Worm (Caenorhabditis elegans): ENCODE data around the gene Y70C5A.3.

Gene Y70C5A.3

ce11 chrV:16646372-16646771 is 25.6 kb upstream of the Y70C5A.3 start, which contains the start of gene W06G6.9:
W06G6.9 (minus strand) TSS chrV:16646472.
- TF ChIP-seq hmbx-1 (tag; optimal IDR thresholded peaks at IDR 0.05), result no peak

- no peak for TF ChIP-seq hmg-4 (GFP tag; optimal IDR thresholded peaks at IDR 0.05)
- no peak for TF ChIP-seq scrt-1 (GFP tag; IDR thresholded peaks at IDR 0.05)
- TF ChIP-seq F13C5.2 (tag; optimal IDR thresholded peaks at IDR 0.05), result no peak
- no peak for TF ChIP-seq flt-1 (GFP tag; IDR thresholded peaks at IDR 0.05)
- TF ChIP-seq hnd-1 (tag; optimal IDR thresholded peaks at IDR 0.05), result no peak
- no peak for TF ChIP-seq B0310.2 (tag; optimal IDR thresholded peaks at IDR 0.05)
- no peak for TF ChIP-seq ceh-13 (GFP tag; optimal IDR thresholded peaks at IDR 0.05)
- no peak for TF ChIP-seq ets-7 (tag; optimal IDR thresholded peaks at IDR 0.05)
- TF ChIP-seq tra-4 (tag; optimal IDR thresholded peaks at IDR 0.05), result no peak
Measured at ce11 chrV:16645201-16645940, 24.6 kb upstream of the Y70C5A.3 start, which contains the start of gene W06G6.17. W06G6.17 (minus strand) TSS chrV:16645251.

ce11 chrV:16643558-16643957 is 22.8 kb upstream of the Y70C5A.3 start, which contains the start of gene srw-77:
srw-77 (minus strand) TSS chrV:16643658.
- TF ChIP-seq tbx-11 (GFP tag; IDR thresholded peaks at IDR 0.05) (no peak), hnd-1 (tag; optimal IDR thresholded peaks at IDR 0.05) (no peak), hmbx-1 (tag; optimal IDR thresholded peaks at IDR 0.05) (no peak), B0310.2 (tag; optimal IDR thresholded peaks at IDR 0.05) (no peak), ama-1 (optimal IDR thresholded peaks at IDR 0.05) (no peak), ets-7 (tag; optimal IDR thresholded peaks at IDR 0.05) (no peak), hmg-4 (GFP tag; optimal IDR thresholded peaks at IDR 0.05) (no peak), sea-1 (GFP tag; conservative IDR thresholded peaks at IDR 0.05) (no peak), tra-4 (tag; optimal IDR thresholded peaks at IDR 0.05) (no peak), F13C5.2 (tag; optimal IDR thresholded peaks at IDR 0.05) (no peak), ceh-13 (GFP tag; optimal IDR thresholded peaks at IDR 0.05) (no peak), pes-1 (GFP tag; IDR thresholded peaks at IDR 0.05) (no peak), aly-1 (tag; optimal IDR thresholded peaks at IDR 0.05) (no peak), ceh-36 (tag; optimal IDR thresholded peaks at IDR 0.05) (no peak), scrt-1 (GFP tag; IDR thresholded peaks at IDR 0.05) (no peak), tbx-37 (GFP tag; conservative IDR thresholded peaks at IDR 0.05) (no peak)

- TF ChIP-seq sea-1 (GFP tag; conservative IDR thresholded peaks at IDR 0.05) (no peak), ama-1 (optimal IDR thresholded peaks at IDR 0.05) (no peak), tbx-11 (GFP tag; IDR thresholded peaks at IDR 0.05) (no peak), pes-1 (GFP tag; IDR thresholded peaks at IDR 0.05) (no peak), tra-4 (tag; optimal IDR thresholded peaks at IDR 0.05) (no peak), scrt-1 (GFP tag; IDR thresholded peaks at IDR 0.05) (no peak), hmbx-1 (tag; optimal IDR thresholded peaks at IDR 0.05) (no peak), tbx-37 (GFP tag; conservative IDR thresholded peaks at IDR 0.05) (no peak), ceh-13 (GFP tag; optimal IDR thresholded peaks at IDR 0.05) (no peak), ets-7 (tag; optimal IDR thresholded peaks at IDR 0.05) (no peak), hmg-4 (GFP tag; optimal IDR thresholded peaks at IDR 0.05) (no peak), aly-1 (tag; optimal IDR thresholded peaks at IDR 0.05) (no peak), flt-1 (GFP tag; IDR thresholded peaks at IDR 0.05) (no peak), hnd-1 (tag; optimal IDR thresholded peaks at IDR 0.05) (no peak), B0310.2 (tag; optimal IDR thresholded peaks at IDR 0.05) (no peak), ceh-36 (tag; optimal IDR thresholded peaks at IDR 0.05) (no peak), F13C5.2 (tag; optimal IDR thresholded peaks at IDR 0.05) (no peak)
Measured at ce11 chrV:16640366-16640765, 19.6 kb upstream of the Y70C5A.3 start.

- TF ChIP-seq scrt-1 (GFP tag; IDR thresholded peaks at IDR 0.05) (no peak), ceh-13 (GFP tag; optimal IDR thresholded peaks at IDR 0.05) (no peak), pes-1 (GFP tag; IDR thresholded peaks at IDR 0.05) (no peak)
Measured at ce11 chrV:16638204-16638603, 17.5 kb upstream of the Y70C5A.3 start, which contains the start of gene srw-76. srw-76 (minus strand) TSS chrV:16638304.

ce11 chrV:16635911-16636310 is 15.2 kb upstream of the Y70C5A.3 start, which contains the start of gene mltn-11:
mltn-11 (plus strand) TSS chrV:16636186.
- TF ChIP-seq tbx-11 (GFP tag; IDR thresholded peaks at IDR 0.05) (no peak), flt-1 (GFP tag; IDR thresholded peaks at IDR 0.05) (no peak), B0310.2 (tag; optimal IDR thresholded peaks at IDR 0.05) (no peak), ets-7 (tag; optimal IDR thresholded peaks at IDR 0.05) (no peak)

- no peak for TF ChIP-seq sea-1 (GFP tag; conservative IDR thresholded peaks at IDR 0.05)
- no peak for TF ChIP-seq ceh-13 (GFP tag; optimal IDR thresholded peaks at IDR 0.05)
- no peak for TF ChIP-seq tbx-37 (GFP tag; conservative IDR thresholded peaks at IDR 0.05)
- no peak for TF ChIP-seq tra-4 (tag; optimal IDR thresholded peaks at IDR 0.05)
- no peak for TF ChIP-seq ceh-36 (tag; optimal IDR thresholded peaks at IDR 0.05)
- no peak for TF ChIP-seq B0310.2 (tag; optimal IDR thresholded peaks at IDR 0.05)
- TF ChIP-seq scrt-1 (GFP tag; IDR thresholded peaks at IDR 0.05), result no peak
- TF ChIP-seq ets-7 (tag; optimal IDR thresholded peaks at IDR 0.05), result no peak
- no peak for TF ChIP-seq hmg-4 (GFP tag; optimal IDR thresholded peaks at IDR 0.05)
- TF ChIP-seq ama-1 (optimal IDR thresholded peaks at IDR 0.05), result no peak
- TF ChIP-seq pes-1 (GFP tag; IDR thresholded peaks at IDR 0.05), result no peak
- no peak for TF ChIP-seq F13C5.2 (tag; optimal IDR thresholded peaks at IDR 0.05)
- no peak for TF ChIP-seq hnd-1 (tag; optimal IDR thresholded peaks at IDR 0.05)
- no peak for TF ChIP-seq aly-1 (tag; optimal IDR thresholded peaks at IDR 0.05)
Measured at ce11 chrV:16629600-16629999, 8.9 kb upstream of the Y70C5A.3 start, which contains the start of gene srd-21. srd-21 (plus strand) TSS chrV:16629900.

ce11 chrV:16628991-16629390 is 8.3 kb upstream of the Y70C5A.3 start, which contains the start of gene W06G6.2:
W06G6.2 (plus strand) TSS chrV:16629291.
- no peak for TF ChIP-seq tbx-11 (GFP tag; IDR thresholded peaks at IDR 0.05)
- TF ChIP-seq flt-1 (GFP tag; IDR thresholded peaks at IDR 0.05), result no peak
- no peak for TF ChIP-seq pes-1 (GFP tag; IDR thresholded peaks at IDR 0.05)
- no peak for TF ChIP-seq hnd-1 (tag; optimal IDR thresholded peaks at IDR 0.05)

Measured in whole organism, early embryonic.